Fruit fly (Drosophila melanogaster) whole organism, embryonic: ENCODE data around the gene Rbp6.

ENCODE experiments used
- Gsc ChIP-seq: fragments of 200-800 bp; sonication (Bioruptor generic); IDR thresholded peaks from 2 replicates; pipeline ENCODE4 v1.3.6; 2022; ENCODE audit warnings: missing biosample characterization, missing genetic modification characterization
- ase ChIP-seq: fragments of 200-800 bp; sonication (Bioruptor generic); IDR thresholded peaks from 3 replicates; pipeline ENCODE4 v1.3.6; 2022; ENCODE audit warnings: missing biosample characterization, missing genetic modification characterization
- lbe ChIP-seq: fragments of 200-800 bp; sonication (Bioruptor generic); optimal IDR thresholded peaks from 2 replicates; lab custom pipeline; 2016; ENCODE audit warnings: missing biosample characterization, mild to moderate bottlenecking, missing genetic modification characterization

DNA sequence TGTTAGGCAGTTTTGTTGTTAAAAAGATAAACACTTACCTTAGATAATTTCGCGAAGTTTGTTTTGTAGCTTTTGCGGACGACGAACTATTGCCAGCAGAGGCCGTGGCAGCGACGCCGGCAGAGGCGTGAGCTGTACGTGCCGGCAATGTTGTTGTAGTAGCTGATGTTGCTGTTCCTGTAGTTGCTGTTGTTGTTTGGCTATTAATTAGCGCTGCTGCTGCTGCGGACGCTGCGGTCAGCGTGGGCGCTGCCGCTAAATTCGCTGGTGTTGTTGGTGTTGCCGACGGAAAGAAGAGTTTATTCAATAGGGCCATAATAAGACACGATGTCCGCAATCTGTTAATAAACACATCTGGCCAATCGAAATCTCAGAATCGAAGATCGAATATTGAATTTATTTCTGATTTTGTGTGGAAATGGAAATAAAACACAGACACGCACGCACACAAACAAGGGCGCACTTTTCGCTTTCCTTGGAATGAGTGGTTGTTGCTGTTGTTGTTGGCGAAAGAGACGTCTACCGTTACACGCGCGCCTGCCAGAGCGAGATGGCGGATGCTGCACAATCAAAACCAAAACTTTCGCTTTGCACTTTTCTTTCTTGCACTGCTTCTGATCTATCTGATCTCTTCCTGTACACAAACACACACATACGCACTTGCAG, 226.5 kb downstream of the Rbp6 start:
- TF ChIP-seq Gsc (no peak), lbe (no peak), ase (no peak)
